Worm (Caenorhabditis elegans) whole organism, late embryonic: ENCODE measurements around the gene vti-1.

Experiments used
- eyg-1 ChIP-seq: sonication (generic microtip); optimal IDR thresholded peaks from 2 replicates; lab custom pipeline; 2016; ENCODE audit warnings: missing genotype, missing genetic modification characterization, missing compliant biosample characterization
- pha-2 ChIP-seq: sonication (generic microtip); optimal IDR thresholded peaks from 2 replicates; lab custom pipeline; 2017; ENCODE audit warnings: mild to moderate bottlenecking, missing genetic modification characterization, missing compliant biosample characterization

ce11 chrIV:14771325-14771724 lies 4.9 kb upstream of the vti-1 start, which contains the start of gene degl-1:
- TF ChIP-seq eyg-1 (tag; lab: Kevin White, UChicago) (no peak), pha-2 (tag; lab: Kevin White, UChicago) (no peak)
